Fruit fly (Drosophila melanogaster): ENCODE data around the gene Obp19b.

- TF ChIP-seq GATAd (GFP tag; optimal IDR thresholded peaks at IDR 0.05), result no peak
- no peak for TF ChIP-seq brk (GFP tag; optimal IDR thresholded peaks at IDR 0.05)
- TF ChIP-seq CrebA (GFP tag; optimal IDR thresholded peaks at IDR 0.05; ENCODE audit: borderline replicate concordance), result no peak
- TF ChIP-seq dsf (GFP tag; optimal IDR thresholded peaks at IDR 0.05; ENCODE audit: borderline replicate concordance), result no peak
- no peak for TF ChIP-seq psq (GFP tag; optimal IDR thresholded peaks at IDR 0.05)
- TF ChIP-seq N (GFP tag; optimal IDR thresholded peaks at IDR 0.05), result no peak
- no peak for TF ChIP-seq lola (GFP tag; optimal IDR thresholded peaks at IDR 0.05)
- TF ChIP-seq pan (optimal IDR thresholded peaks at IDR 0.05), result no peak
- TF ChIP-seq fru (GFP tag; optimal IDR thresholded peaks at IDR 0.05), result no peak
- no peak for TF ChIP-seq h (GFP tag; optimal IDR thresholded peaks at IDR 0.05)
- no peak for TF ChIP-seq Myc (optimal IDR thresholded peaks at IDR 0.05)
Measured at dm6 chrX:20436866-20437265, 20.3 kb downstream of the Obp19b start.

Measured in whole organism, wandering third instar larva.